Fruit fly (Drosophila melanogaster): ENCODE data around the gene Nf1.

Gene Nf1

dm6 chr3R:26041417-26042101 is 58.7 kb downstream of the Nf1 start, which contains the start of gene gro (continued):
- peak; percentile 69 for TF ChIP-seq esn (GFP tag; optimal IDR thresholded peaks at IDR 0.05)
- no peak for TF ChIP-seq dac (GFP tag; optimal IDR thresholded peaks at IDR 0.05)
- no peak for TF ChIP-seq CG9139 (GFP tag; optimal IDR thresholded peaks at IDR 0.05)
- TF ChIP-seq Lpt (GFP tag; optimal IDR thresholded peaks at IDR 0.05), result no peak
- TF ChIP-seq CG3919 (GFP tag; optimal IDR thresholded peaks at IDR 0.05), result peak; percentile 74
- peak; percentile 89 for TF ChIP-seq Eip78C (GFP tag)
- TF ChIP-seq vri (GFP tag; optimal IDR thresholded peaks at IDR 0.05), result peak; percentile 74
- no peak for TF ChIP-seq CG16779 (tag; optimal IDR thresholded peaks at IDR 0.05)
- TF ChIP-seq CG11762 (GFP tag; optimal IDR thresholded peaks at IDR 0.05; ENCODE audit: insufficient read depth), result peak; percentile 66
- peak; percentile 80 for TF ChIP-seq Met (GFP tag; optimal IDR thresholded peaks at IDR 0.05)
- peak; percentile 41 for TF ChIP-seq CG8632 (GFP tag; optimal IDR thresholded peaks at IDR 0.05)
- peak; percentile 82 for TF ChIP-seq CG6163 (GFP tag; IDR thresholded peaks at IDR 0.05)
- TF ChIP-seq CG11902 (GFP tag; optimal IDR thresholded peaks at IDR 0.05), result peak; percentile 46

- peak; percentile 98 for TF ChIP-seq Met (GFP tag; optimal IDR thresholded peaks at IDR 0.05)
- peak; percentile 96 for TF ChIP-seq Ets96B (tag; optimal IDR thresholded peaks at IDR 0.05)
- peak; percentile 98 for TF ChIP-seq CG8319 (GFP tag; optimal IDR thresholded peaks at IDR 0.05)
- TF ChIP-seq svp (GFP tag), result peak; percentile 98
- TF ChIP-seq CG10669 (GFP tag; optimal IDR thresholded peaks at IDR 0.05), result peak; percentile 97
- peak; percentile 99 for TF ChIP-seq eg (GFP tag; IDR thresholded peaks at IDR 0.05)
- TF ChIP-seq fkh (GFP tag; optimal IDR thresholded peaks at IDR 0.05), result peak; percentile 91
- peak; percentile 93 to 97 for TF ChIP-seq salr (GFP tag; optimal IDR thresholded peaks at IDR 0.05)
- TF ChIP-seq Smox (GFP tag; optimal IDR thresholded peaks at IDR 0.05), result peak; percentile 97
- peak; percentile 97 for TF ChIP-seq achi (GFP tag; optimal IDR thresholded peaks at IDR 0.05)
- TF ChIP-seq CG11762 (GFP tag; optimal IDR thresholded peaks at IDR 0.05; ENCODE audit: insufficient read depth), result peak; percentile 97
- TF ChIP-seq ss (GFP tag; optimal IDR thresholded peaks at IDR 0.05), result peak; percentile 83 to 91
- TF ChIP-seq cyc (GFP tag; optimal IDR thresholded peaks at IDR 0.05), result peak; percentile 98
- TF ChIP-seq Sox15 (GFP tag; optimal IDR thresholded peaks at IDR 0.05), result peak; percentile 97
- peak; percentile 93 for TF ChIP-seq fd85E (GFP tag; optimal IDR thresholded peaks at IDR 0.05)
- peak; percentile 98 for TF ChIP-seq lz (GFP tag; optimal IDR thresholded peaks at IDR 0.05)
- TF ChIP-seq CG6792 (GFP tag; optimal IDR thresholded peaks at IDR 0.05), result peak; percentile 96
- TF ChIP-seq CG8119 (GFP tag; IDR thresholded peaks at IDR 0.05), result peak; percentile 97
- TF ChIP-seq dac (GFP tag; optimal IDR thresholded peaks at IDR 0.05), result peak; percentile 95
- peak; percentile 95 for TF ChIP-seq vri (GFP tag; optimal IDR thresholded peaks at IDR 0.05)
- peak; percentile 98 for TF ChIP-seq pdm3 (GFP tag; optimal IDR thresholded peaks at IDR 0.05)
- peak; percentile 98 for TF ChIP-seq Sox102F (GFP tag; optimal IDR thresholded peaks at IDR 0.05)
- peak; percentile 98 for TF ChIP-seq CG32006 (GFP tag; optimal IDR thresholded peaks at IDR 0.05)
- TF ChIP-seq CG16779 (tag; optimal IDR thresholded peaks at IDR 0.05), result peak; percentile 89
- peak; percentile 92 for TF ChIP-seq spab (GFP tag; optimal IDR thresholded peaks at IDR 0.05)
- peak; percentile 99 for TF ChIP-seq CG6163 (GFP tag; IDR thresholded peaks at IDR 0.05)
- TF ChIP-seq Eip78C (GFP tag), result peak; percentile 99
- peak; percentile 89 for TF ChIP-seq dsx (GFP tag; optimal IDR thresholded peaks at IDR 0.05; ENCODE audit: poor library complexity, severe bottlenecking)
- peak; percentile 96 for TF ChIP-seq Lpt (GFP tag; optimal IDR thresholded peaks at IDR 0.05)
- TF ChIP-seq CG3032 (tag; optimal IDR thresholded peaks at IDR 0.05), result peak; percentile 94
- TF ChIP-seq CG7368 (GFP tag; optimal IDR thresholded peaks at IDR 0.05), result peak; percentile 98
- peak; percentile 96 for TF ChIP-seq CG1621 (tag; optimal IDR thresholded peaks at IDR 0.05)
- TF ChIP-seq CG15336 (GFP tag; IDR thresholded peaks at IDR 0.05), result peak; percentile 97
- peak; percentile 98 for TF ChIP-seq CG10631 (GFP tag; optimal IDR thresholded peaks at IDR 0.05)
- peak; percentile 98 for TF ChIP-seq CG3919 (GFP tag; optimal IDR thresholded peaks at IDR 0.05)
- peak; percentile 99 for TF ChIP-seq Hr39 (GFP tag; optimal IDR thresholded peaks at IDR 0.05)
- TF ChIP-seq net (GFP tag; optimal IDR thresholded peaks at IDR 0.05), result peak; percentile 98
- peak; percentile 98 for TF ChIP-seq Gug (GFP tag; IDR thresholded peaks at IDR 0.05)
- peak; percentile 94 for TF ChIP-seq CG6276 (GFP tag; optimal IDR thresholded peaks at IDR 0.05)
- peak; percentile 71 for TF ChIP-seq CG9139 (GFP tag; optimal IDR thresholded peaks at IDR 0.05)
- peak; percentile 93 for TF ChIP-seq Hr38 (GFP tag; optimal IDR thresholded peaks at IDR 0.05)
- TF ChIP-seq Eip93F (GFP tag; optimal IDR thresholded peaks at IDR 0.05), result peak; percentile 92
Observed at dm6 chr3R:26042131-26042885, 59.5 kb downstream of the Nf1 start.
